Fruit fly (Drosophila melanogaster): ENCODE measurements around the gene CG14913.

DNA sequence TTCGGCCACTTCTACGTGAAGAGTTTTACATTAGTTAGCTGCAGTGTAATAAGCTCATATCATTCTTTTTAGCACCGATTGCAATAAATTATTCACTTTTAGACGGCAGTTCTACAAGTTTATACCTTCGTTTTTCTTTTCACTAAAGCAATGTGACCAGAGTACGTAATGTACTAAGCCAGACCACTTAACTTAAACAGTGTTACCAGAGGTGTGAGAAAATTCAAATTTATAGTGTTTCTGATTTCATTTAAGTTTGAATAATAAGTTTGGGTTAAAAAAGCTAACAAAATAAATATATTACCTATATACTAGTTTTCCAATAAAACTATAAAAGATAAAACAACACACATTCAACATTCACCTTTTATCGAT is 48.8 kb upstream of the CG14913 start:
- TF ChIP-seq tj (GFP tag; optimal IDR thresholded peaks at IDR 0.05) (no peak), CG12768 (GFP tag; optimal IDR thresholded peaks at IDR 0.05) (no peak), CG1620 (GFP tag; optimal IDR thresholded peaks at IDR 0.05) (no peak), kay (GFP tag; ENCODE audit: borderline replicate concordance) (no peak)

Measured in whole organism, adult.